Worm (Caenorhabditis elegans) whole organism, late embryonic: ENCODE results near the gene K09F6.13.

Experiments
- ahr-1 ChIP-seq: sonication (generic microtip); optimal IDR thresholded peaks from 2 replicates; lab custom pipeline; 2016; ENCODE audit warnings: missing genetic modification characterization, missing compliant biosample characterization
- ceh-2 ChIP-seq: sonication (generic microtip); optimal IDR thresholded peaks from 2 replicates; lab custom pipeline; 2016; ENCODE audit warnings: missing genotype, missing genetic modification characterization, missing compliant biosample characterization
- ceh-48 ChIP-seq: sonication (generic microtip); optimal IDR thresholded peaks from 2 replicates; lab custom pipeline; 2016; ENCODE audit warnings: missing genetic modification characterization, inconsistent platforms, missing compliant biosample characterization
- elt-2 ChIP-seq: sonication (generic microtip); optimal IDR thresholded peaks from 2 replicates; lab custom pipeline; 2016; ENCODE audit warnings: missing genetic modification reagents, missing genetic modification characterization, missing compliant biosample characterization
- fkh-10 ChIP-seq: fragments of 150-350 bp; optimal IDR thresholded peaks from 2 replicates; lab custom pipeline; 2014; ENCODE audit warnings: missing biosample characterization, missing genetic modification reagents, missing genetic modification characterization
- lin-11 ChIP-seq: fragments of 200-800 bp; sonication (Bioruptor generic); optimal IDR thresholded peaks from 2 replicates; lab custom pipeline; 2018; ENCODE audit warnings: mild to moderate bottlenecking, missing genetic modification characterization, missing compliant biosample characterization
- mec-3 ChIP-seq: sonication (generic microtip); optimal IDR thresholded peaks from 2 replicates; lab custom pipeline; 2016; ENCODE audit warnings: borderline replicate concordance, missing genetic modification characterization, missing compliant biosample characterization
- nfya-1 ChIP-seq: sonication (generic microtip); optimal IDR thresholded peaks from 2 replicates; lab custom pipeline; 2017; ENCODE audit warnings: missing genetic modification characterization, mild to moderate bottlenecking, missing compliant biosample characterization, antibody characterized with exemption, moderate library complexity
- pha-2 ChIP-seq: sonication (generic microtip); optimal IDR thresholded peaks from 2 replicates; lab custom pipeline; 2017; ENCODE audit warnings: mild to moderate bottlenecking, missing genetic modification characterization, missing compliant biosample characterization
- pha-4 ChIP-seq: fragments of 150-350 bp; optimal IDR thresholded peaks from 2 replicates; lab custom pipeline; 2018; ENCODE audit warnings: missing biosample characterization, missing genetic modification reagents, missing genetic modification characterization
- sdc-2 ChIP-seq: sonication (generic microtip); optimal IDR thresholded peaks from 2 replicates; lab custom pipeline; 2016; ENCODE audit warnings: missing genotype, missing genetic modification characterization, missing compliant biosample characterization
- ttx-3 ChIP-seq: sonication (generic microtip); optimal IDR thresholded peaks from 2 replicates; lab custom pipeline; 2016; ENCODE audit warnings: missing genetic modification reagents, missing genetic modification characterization, missing compliant biosample characterization
- unc-86 ChIP-seq: sonication (generic microtip); optimal IDR thresholded peaks from 2 replicates; lab custom pipeline; 2016; ENCODE audit warnings: missing genetic modification characterization, missing compliant biosample characterization

DNA sequence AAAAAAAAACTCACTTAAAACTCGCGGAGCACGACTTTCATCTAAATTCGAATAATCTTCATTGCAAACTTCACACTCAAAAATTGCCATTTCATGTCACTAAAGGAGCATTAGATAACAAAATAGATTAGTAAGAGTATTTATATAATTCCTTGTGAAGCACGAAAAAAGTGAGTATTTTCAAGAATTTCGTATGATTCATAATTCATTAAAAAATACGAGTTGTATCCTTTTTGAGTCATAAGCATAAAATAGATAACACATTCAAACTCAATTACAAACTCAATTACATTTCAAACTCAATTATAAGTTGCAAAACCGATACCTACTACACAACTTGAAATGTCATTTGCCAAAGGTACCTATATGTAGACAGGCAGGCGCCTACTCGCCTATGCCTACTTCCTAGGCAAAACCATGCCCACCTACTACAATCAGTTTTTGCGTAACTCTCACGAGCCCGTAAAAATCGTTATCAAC lies 40.1 kb downstream of the K09F6.13 start, which contains the start of the genes ZK1240.8 and ZK1240.1:
- no peak for TF ChIP-seq ttx-3 (tag; lab: Kevin White, UChicago)
- no peak for TF ChIP-seq lin-11
- no peak for TF ChIP-seq elt-2 (tag; lab: Kevin White, UChicago)
- TF ChIP-seq pha-4, result no peak
- no peak for TF ChIP-seq sdc-2 (tag; lab: Kevin White, UChicago)
- no peak for TF ChIP-seq nfya-1 (tag; lab: Kevin White, UChicago)
- TF ChIP-seq fkh-10 (GFP tag; lab: Kevin White, UChicago), result no peak
- no peak for TF ChIP-seq ceh-48
- TF ChIP-seq ceh-2, result no peak
- TF ChIP-seq ahr-1 (tag; lab: Kevin White, UChicago), result no peak
- no peak for TF ChIP-seq pha-2 (tag; lab: Kevin White, UChicago)
- no peak for TF ChIP-seq mec-3 (tag; lab: Kevin White, UChicago)
- TF ChIP-seq unc-86 (tag; lab: Kevin White, UChicago), result no peak
